Fruit fly (Drosophila melanogaster) whole organism, embryonic: Measurements from ENCODE around the gene ftz-f1.
A peak's percentile ranks its signal among the peaks of the same experiment; 100 is the strongest.

Experiments
- B-H2 ChIP-seq: fragments of 200-800 bp; sonication (Bioruptor generic); optimal IDR thresholded peaks from 2 replicates; lab custom pipeline; 2018; ENCODE audit warnings: missing biosample characterization, mild to moderate bottlenecking, missing genetic modification characterization
- C15 ChIP-seq: fragments of 200-800 bp; sonication (Bioruptor generic); IDR thresholded peaks from 3 replicates; pipeline ENCODE4 v1.3.6; 2022; ENCODE audit warnings: missing biosample characterization, missing genetic modification characterization
- CG11247 ChIP-seq: fragments of 200-800 bp; sonication (Bioruptor generic); IDR thresholded peaks from 2 replicates; pipeline ENCODE4 v1.3.6; 2022; ENCODE audit warnings: missing biosample characterization, missing genetic modification characterization
- CG11723 ChIP-seq: fragments of 200-800 bp; sonication (Bioruptor generic); optimal IDR thresholded peaks from 2 replicates; lab custom pipeline; 2017; ENCODE audit warnings: missing biosample characterization, mild to moderate bottlenecking, missing genetic modification characterization
- CG12744 ChIP-seq: fragments of 200-800 bp; sonication (Bioruptor generic); optimal IDR thresholded peaks from 2 replicates; lab custom pipeline; 2016; ENCODE audit warnings: missing biosample characterization, missing genetic modification characterization
- CG13894 ChIP-seq: fragments of 200-800 bp; sonication (Bioruptor generic); optimal IDR thresholded peaks from 3 replicates; lab custom pipeline; 2018; ENCODE audit warnings: missing biosample characterization, mild to moderate bottlenecking, missing genetic modification characterization, moderate library complexity
- CG14441 ChIP-seq: fragments of 200-800 bp; sonication (Bioruptor generic); IDR thresholded peaks from 2 replicates; pipeline ENCODE4 v1.3.6; 2022; ENCODE audit warnings: missing biosample characterization, missing genetic modification characterization
- CG17568 ChIP-seq: fragments of 200-800 bp; sonication (Bioruptor generic); optimal IDR thresholded peaks from 2 replicates; lab custom pipeline; 2018; ENCODE audit warnings: missing biosample characterization, mild to moderate bottlenecking, missing genetic modification characterization, moderate library complexity
- CG31224 ChIP-seq: fragments of 200-800 bp; sonication (Bioruptor generic); IDR thresholded peaks from 2 replicates; pipeline ENCODE4 v1.3.6; 2022; ENCODE audit warnings: missing biosample characterization, missing genetic modification characterization
- CG3407 ChIP-seq: fragments of 200-800 bp; sonication (Bioruptor generic); optimal IDR thresholded peaks from 2 replicates; lab custom pipeline; 2018; ENCODE audit warnings: missing biosample characterization, mild to moderate bottlenecking, missing genetic modification characterization
- CG4328 ChIP-seq: fragments of 200-800 bp; sonication (Bioruptor generic); optimal IDR thresholded peaks from 3 replicates; lab custom pipeline; 2017; ENCODE audit warnings: missing biosample characterization, missing genetic modification reagents, missing genetic modification characterization
- CG4360 ChIP-seq: fragments of 200-800 bp; sonication (Bioruptor generic); IDR thresholded peaks from 2 replicates; pipeline ENCODE4 v1.3.6; 2022; ENCODE audit warnings: missing biosample characterization, missing genetic modification characterization
- CG4617 ChIP-seq: fragments of 200-800 bp; sonication (Bioruptor generic); optimal IDR thresholded peaks from 3 replicates; lab custom pipeline; 2016; ENCODE audit warnings: missing biosample characterization, missing genetic modification characterization, borderline replicate concordance
- CG5180 ChIP-seq: fragments of 200-800 bp; sonication (Bioruptor generic); optimal IDR thresholded peaks from 3 replicates; lab custom pipeline; 2017; ENCODE audit warnings: missing biosample characterization, missing genetic modification characterization, mild to moderate bottlenecking, moderate library complexity, missing genetic modification reagents
- CG7839 ChIP-seq: fragments of 200-800 bp; sonication (Bioruptor generic); optimal IDR thresholded peaks from 3 replicates; lab custom pipeline; 2018; ENCODE audit warnings: missing biosample characterization, mild to moderate bottlenecking, missing genetic modification characterization, moderate library complexity
- CG7963 ChIP-seq: fragments of 200-800 bp; sonication (Bioruptor generic); IDR thresholded peaks from 3 replicates; pipeline ENCODE4 v1.3.6; 2022; ENCODE audit warnings: missing biosample characterization, missing genetic modification characterization; ENCODE audit not compliant: partially characterized antibody
- D19B ChIP-seq: fragments of 200-800 bp; sonication (Bioruptor generic); optimal IDR thresholded peaks from 2 replicates; lab custom pipeline; 2017; ENCODE audit warnings: missing biosample characterization, mild to moderate bottlenecking, missing genetic modification characterization
- Dad ChIP-seq: fragments of 200-800 bp; sonication (Bioruptor generic); optimal IDR thresholded peaks from 3 replicates; lab custom pipeline; 2016; ENCODE audit warnings: missing biosample characterization, missing genetic modification characterization
- Dbx ChIP-seq: fragments of 200-800 bp; sonication (Bioruptor generic); IDR thresholded peaks from 3 replicates; pipeline ENCODE4 v1.3.6; 2022; ENCODE audit warnings: missing biosample characterization, missing genetic modification characterization
- Doc3 ChIP-seq: fragments of 200-800 bp; sonication (Bioruptor generic); IDR thresholded peaks from 3 replicates; pipeline ENCODE4 v1.3.6; 2022; ENCODE audit warnings: missing biosample characterization, missing genetic modification characterization; ENCODE audit not compliant: partially characterized antibody
- ERR ChIP-seq: fragments of 200-800 bp; sonication (Bioruptor generic); optimal IDR thresholded peaks from 2 replicates; lab custom pipeline; 2016; ENCODE audit warnings: missing biosample characterization, missing genetic modification characterization
- Ets65A ChIP-seq: fragments of 200-800 bp; sonication (Bioruptor generic); peaks from one replicate; lab custom pipeline; 2016; ENCODE audit warnings: missing biosample characterization, missing genetic modification characterization
- Fer3 ChIP-seq: fragments of 200-800 bp; sonication (Bioruptor generic); optimal IDR thresholded peaks from 2 replicates; lab custom pipeline; 2018; ENCODE audit warnings: missing biosample characterization, mild to moderate bottlenecking, missing genetic modification characterization, moderate library complexity
- GATAe ChIP-seq: fragments of 200-800 bp; sonication (Bioruptor generic); conservative IDR thresholded peaks from 2 replicates; pipeline ENCODE4 v1.3.6; 2022; ENCODE audit warnings: missing biosample characterization, missing genetic modification characterization
- HLH54F ChIP-seq: fragments of 200-800 bp; sonication (Bioruptor generic); optimal IDR thresholded peaks from 3 replicates; lab custom pipeline; 2016; ENCODE audit warnings: missing biosample characterization, missing genetic modification characterization
- HmgD ChIP-seq: fragments of 200-800 bp; sonication (Bioruptor generic); optimal IDR thresholded peaks from 3 replicates; lab custom pipeline; 2016; ENCODE audit warnings: missing biosample characterization, missing genetic modification characterization
- Lhr ChIP-seq: fragments of 200-800 bp; sonication (Bioruptor generic); optimal IDR thresholded peaks from 3 replicates; lab custom pipeline; 2017; ENCODE audit warnings: mild to moderate bottlenecking, missing biosample characterization, missing genetic modification reagents, missing genetic modification characterization
- MBD-R2 ChIP-seq: fragments of 200-800 bp; sonication (Bioruptor generic); IDR thresholded peaks from 2 replicates; pipeline ENCODE4 v1.3.6; 2022; ENCODE audit warnings: missing biosample characterization, missing genetic modification characterization
- Scr ChIP-seq: fragments of 200-800 bp; sonication (Bioruptor generic); IDR thresholded peaks from 2 replicates; pipeline ENCODE4 v1.3.6; 2022; ENCODE audit warnings: missing biosample characterization, missing genetic modification characterization; ENCODE audit not compliant: partially characterized antibody
- Usf ChIP-seq: fragments of 200-800 bp; sonication (Bioruptor generic); optimal IDR thresholded peaks from 2 replicates; lab custom pipeline; 2017; ENCODE audit warnings: missing genotype, missing biosample characterization, missing genetic modification characterization
- amos ChIP-seq: fragments of 200-800 bp; sonication (Bioruptor generic); IDR thresholded peaks from 2 replicates; pipeline ENCODE4 v1.3.6; 2022; ENCODE audit warnings: missing biosample characterization, missing genetic modification characterization; ENCODE audit not compliant: partially characterized antibody
- ato ChIP-seq: fragments of 200-800 bp; sonication (Bioruptor generic); IDR thresholded peaks from 2 replicates; pipeline ENCODE4 v1.3.6; 2022; ENCODE audit warnings: missing biosample characterization, missing genetic modification characterization; ENCODE audit not compliant: partially characterized antibody
- bbx ChIP-seq: fragments of 200-800 bp; sonication (Bioruptor generic); IDR thresholded peaks from 2 replicates; pipeline ENCODE4 v1.3.6; 2022; ENCODE audit warnings: missing biosample characterization, missing genetic modification characterization; ENCODE audit not compliant: partially characterized antibody
- cas ChIP-seq: fragments of 200-800 bp; sonication (Bioruptor generic); IDR thresholded peaks from 2 replicates; pipeline ENCODE4 v1.3.6; 2022; ENCODE audit warnings: missing biosample characterization, missing genetic modification characterization
- inv ChIP-seq: fragments of 200-800 bp; sonication (Bioruptor generic); IDR thresholded peaks from 2 replicates; pipeline ENCODE4 v1.3.6; 2022; ENCODE audit warnings: missing biosample characterization, missing genetic modification characterization; ENCODE audit not compliant: partially characterized antibody
- luna ChIP-seq: fragments of 200-800 bp; sonication (Bioruptor generic); optimal IDR thresholded peaks from 2 replicates; lab custom pipeline; 2016; ENCODE audit warnings: missing biosample characterization, missing genetic modification characterization
- mam ChIP-seq: fragments of 200-800 bp; sonication (Bioruptor generic); optimal IDR thresholded peaks from 3 replicates; lab custom pipeline; 2016; ENCODE audit warnings: missing biosample characterization, missing genetic modification characterization
- mld ChIP-seq: fragments of 200-800 bp; sonication (Bioruptor generic); IDR thresholded peaks from 3 replicates; pipeline ENCODE4 v1.3.6; 2022; ENCODE audit warnings: missing biosample characterization, missing genetic modification characterization; ENCODE audit not compliant: partially characterized antibody
- onecut ChIP-seq: fragments of 200-800 bp; sonication (Bioruptor generic); IDR thresholded peaks from 2 replicates; pipeline ENCODE4 v1.3.6; 2022; ENCODE audit warnings: missing biosample characterization, missing genetic modification characterization
- pfk ChIP-seq: fragments of 200-800 bp; sonication (Bioruptor generic); optimal IDR thresholded peaks from 2 replicates; lab custom pipeline; 2018; ENCODE audit warnings: missing biosample characterization, mild to moderate bottlenecking, missing genetic modification characterization, moderate library complexity
- sens ChIP-seq: fragments of 200-800 bp; sonication (Bioruptor generic); peaks from one replicate; lab custom pipeline; 2016; ENCODE audit warnings: missing biosample characterization, missing genetic modification characterization
- seq ChIP-seq: fragments of 200-800 bp; sonication (Bioruptor generic); IDR thresholded peaks from 2 replicates; pipeline ENCODE4 v1.3.6; 2022; ENCODE audit warnings: missing biosample characterization, missing genetic modification characterization
- sna ChIP-seq: fragments of 200-800 bp; sonication (Bioruptor generic); IDR thresholded peaks from 2 replicates; pipeline ENCODE4 v1.3.6; 2022; ENCODE audit warnings: missing biosample characterization, missing genetic modification characterization; ENCODE audit not compliant: partially characterized antibody
- so ChIP-seq: fragments of 200-800 bp; sonication (Bioruptor generic); IDR thresholded peaks from 3 replicates; pipeline ENCODE4 v1.3.6; 2022; ENCODE audit warnings: missing biosample characterization, missing genetic modification characterization
- tio ChIP-seq: fragments of 200-800 bp; sonication (Bioruptor generic); optimal IDR thresholded peaks from 2 replicates; lab custom pipeline; 2017; ENCODE audit warnings: missing biosample characterization, missing genetic modification characterization, inconsistent platforms
- tna ChIP-seq: fragments of 200-800 bp; sonication (Bioruptor generic); IDR thresholded peaks from 2 replicates; pipeline ENCODE4 v1.3.6; 2022; ENCODE audit warnings: missing biosample characterization, missing genetic modification characterization; ENCODE audit not compliant: partially characterized antibody
- trem ChIP-seq: fragments of 200-800 bp; optimal IDR thresholded peaks from 3 replicates; lab custom pipeline; 2019; ENCODE audit warnings: missing biosample characterization, mild to moderate bottlenecking, missing genetic modification characterization, moderate library complexity
- ttk ChIP-seq: fragments of 200-800 bp; sonication (Bioruptor generic); IDR thresholded peaks from 2 replicates; pipeline ENCODE4 v2.1.2; 2022; ENCODE audit warnings: missing biosample characterization, missing genetic modification characterization
- zen2 ChIP-seq: fragments of 200-800 bp; sonication (Bioruptor generic); IDR thresholded peaks from 3 replicates; pipeline ENCODE4 v1.3.6; 2022; ENCODE audit warnings: missing biosample characterization, missing genetic modification characterization; ENCODE audit not compliant: partially characterized antibody

ftz-f1 gene

DNA sequence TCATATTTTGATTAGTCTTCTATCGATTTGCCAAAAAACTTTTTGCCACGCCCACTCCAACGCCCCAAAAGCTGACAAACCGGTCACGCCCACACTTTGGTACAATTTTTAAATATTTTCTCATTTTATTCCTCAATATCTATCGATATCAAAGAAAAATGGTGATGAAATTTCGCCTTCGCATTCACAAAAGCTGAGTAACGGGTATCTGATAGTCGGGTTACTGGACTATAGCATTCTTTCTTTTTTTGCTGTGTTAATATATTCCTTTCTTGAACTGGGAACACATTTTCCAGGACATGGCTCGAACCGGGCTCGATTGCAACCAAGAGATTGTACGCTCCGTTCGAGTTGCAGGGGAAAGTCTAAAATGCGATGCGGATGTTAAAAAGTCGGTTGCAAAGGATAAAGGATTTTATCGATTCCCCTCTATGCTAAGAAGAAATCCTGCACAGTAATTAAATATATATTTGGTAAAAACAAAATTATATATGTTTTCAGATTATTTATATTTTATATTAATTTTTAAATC, 58.1 kb downstream of the ftz-f1 start (continued):
- TF ChIP-seq seq (GFP tag; lab: Robert Waterston, UW) (no peak), mam (GFP tag; lab: Kevin White, UChicago) (no peak), pfk (GFP tag; lab: Kevin White, UChicago) (no peak), cas (GFP tag; lab: Robert Waterston, UW) (no peak), mld (peak; percentile 66; the same call in 1 of the 3 replicates), CG7839 (tag; lab: Kevin White, UChicago) (no peak), sna (GFP tag; lab: Robert Waterston, UW) (peak; percentile 37), Dad (GFP tag; lab: Kevin White, UChicago) (no peak), amos (GFP tag; lab: Robert Waterston, UW) (peak; percentile 30; the same call in 1 of the 2 replicates), onecut (no peak), C15 (no peak), CG14441 (no peak), CG12744 (GFP tag; lab: Kevin White, UChicago) (no peak), CG17568 (GFP tag; lab: Kevin White, UChicago) (no peak), trem (tag; lab: Kevin White, UChicago) (no peak), CG13894 (tag; lab: Kevin White, UChicago) (no peak), Fer3 (tag; lab: Kevin White, UChicago) (no peak), B-H2 (GFP tag; lab: Kevin White, UChicago) (no peak), so (GFP tag; lab: Robert Waterston, UW) (no peak), CG11723 (GFP tag; lab: Kevin White, UChicago) (no peak), CG4328 (GFP tag; lab: Kevin White, UChicago) (no peak), CG4617 (no peak), HLH54F (GFP tag; lab: Kevin White, UChicago) (no peak), Dbx (no peak), inv (GFP tag; lab: Robert Waterston, UW) (peak; percentile 29; the same call in 1 of the 2 replicates), Doc3 (0 out of 3 replicates have a peak, but pooled peaks have one; percentile 9), CG7963 (peak; percentile 74; the same call in 2 of the 3 replicates), CG3407 (GFP tag; lab: Kevin White, UChicago) (no peak), Lhr (no peak), CG11247 (GFP tag; lab: Robert Waterston, UW) (no peak), Scr (peak; percentile 38; the same call in 1 of the 2 replicates), bbx (GFP tag; lab: Robert Waterston, UW) (peak; percentile 38; the same call in 1 of the 2 replicates), D19B (GFP tag; lab: Kevin White, UChicago) (peak; percentile 59), ato (peak; percentile 38; the same call in 1 of the 2 replicates), CG4360 (GFP tag; lab: Robert Waterston, UW) (no peak), tio (GFP tag; lab: Kevin White, UChicago) (no peak), tna (GFP tag; lab: Robert Waterston, UW) (peak; percentile 74), CG31224 (GFP tag; lab: Robert Waterston, UW) (no peak), ttk (GFP tag; lab: Robert Waterston, UW) (no peak), Usf (GFP tag; lab: Kevin White, UChicago) (no peak), Ets65A (GFP tag; lab: Kevin White, UChicago) (no peak), ERR (GFP tag; lab: Kevin White, UChicago) (no peak), luna (GFP tag; lab: Kevin White, UChicago) (no peak), HmgD (GFP tag; lab: Kevin White, UChicago) (no peak), CG5180 (GFP tag; lab: Kevin White, UChicago) (peak; percentile 96), MBD-R2 (GFP tag; lab: Robert Waterston, UW) (no peak), zen2 (GFP tag; lab: Robert Waterston, UW) (0 out of 3 replicates have a peak, but pooled peaks have one; percentile 26), sens (peak; percentile 39), GATAe (GFP tag; lab: Robert Waterston, UW) (no peak)
